Fruit fly (Drosophila melanogaster) whole organism, embryonic: ENCODE measurements around the gene CG7381.

Source experiments
- Abd-B ChIP-seq: fragments of 200-800 bp; sonication (Bioruptor generic); optimal IDR thresholded peaks from 2 replicates; lab custom pipeline; 2018; ENCODE audit warnings: missing biosample characterization, mild to moderate bottlenecking, missing genetic modification characterization, moderate library complexity
- B-H2 ChIP-seq: fragments of 200-800 bp; sonication (Bioruptor generic); optimal IDR thresholded peaks from 2 replicates; lab custom pipeline; 2018; ENCODE audit warnings: missing biosample characterization, mild to moderate bottlenecking, missing genetic modification characterization
- CG10267 ChIP-seq: fragments of 200-800 bp; sonication (Bioruptor generic); optimal IDR thresholded peaks from 2 replicates; lab custom pipeline; 2018; ENCODE audit warnings: missing biosample characterization, mild to moderate bottlenecking, missing genetic modification characterization, moderate library complexity
- CG11456 ChIP-seq: fragments of 200-800 bp; sonication (Bioruptor generic); IDR thresholded peaks from 3 replicates; pipeline ENCODE4 v1.3.6; 2022; ENCODE audit warnings: missing biosample characterization, missing genetic modification characterization
- CG11504 ChIP-seq: fragments of 200-800 bp; sonication (Bioruptor generic); optimal IDR thresholded peaks from 3 replicates; lab custom pipeline; 2019; ENCODE audit warnings: missing biosample characterization, mild to moderate bottlenecking, missing genetic modification characterization, moderate library complexity
- CG11696 ChIP-seq: fragments of 200-800 bp; sonication (Bioruptor generic); IDR thresholded peaks from 2 replicates; pipeline ENCODE4 v1.3.6; 2022; ENCODE audit warnings: missing biosample characterization, missing genetic modification characterization
- CG13894 ChIP-seq: fragments of 200-800 bp; sonication (Bioruptor generic); optimal IDR thresholded peaks from 3 replicates; lab custom pipeline; 2018; ENCODE audit warnings: missing biosample characterization, mild to moderate bottlenecking, missing genetic modification characterization, moderate library complexity
- CG1529 ChIP-seq: fragments of 200-800 bp; sonication (Bioruptor generic); optimal IDR thresholded peaks from 3 replicates; lab custom pipeline; 2018; ENCODE audit warnings: missing biosample characterization, missing genetic modification characterization
- CG15479 ChIP-seq: fragments of 200-800 bp; sonication (Bioruptor generic); optimal IDR thresholded peaks from 3 replicates; lab custom pipeline; 2019; ENCODE audit warnings: missing biosample characterization, mild to moderate bottlenecking, missing genetic modification characterization, moderate library complexity
- CG1647 ChIP-seq: fragments of 200-800 bp; sonication (Bioruptor generic); optimal IDR thresholded peaks from 3 replicates; lab custom pipeline; 2016; ENCODE audit warnings: missing biosample characterization, missing genetic modification characterization
- CG17186 ChIP-seq: fragments of 200-800 bp; sonication (Bioruptor generic); optimal IDR thresholded peaks from 3 replicates; lab custom pipeline; 2017; ENCODE audit warnings: missing biosample characterization, missing genetic modification reagents, missing genetic modification characterization
- CG18011 ChIP-seq: fragments of 200-800 bp; sonication (Bioruptor generic); optimal IDR thresholded peaks from 2 replicates; lab custom pipeline; 2017; ENCODE audit warnings: missing biosample characterization, missing genetic modification characterization, mild to moderate bottlenecking, moderate library complexity, missing genotype
- CG2712 ChIP-seq: fragments of 200-800 bp; optimal IDR thresholded peaks from 3 replicates; lab custom pipeline; 2019; ENCODE audit warnings: missing biosample characterization, mild to moderate bottlenecking, missing genetic modification characterization, moderate library complexity
- CG2875 ChIP-seq: fragments of 200-800 bp; sonication (Bioruptor generic); optimal IDR thresholded peaks from 2 replicates; lab custom pipeline; 2017; ENCODE audit warnings: missing biosample characterization, mild to moderate bottlenecking, missing genetic modification characterization, missing genetic modification reagents
- CG31365 ChIP-seq: fragments of 200-800 bp; sonication (Bioruptor generic); optimal IDR thresholded peaks from 2 replicates; lab custom pipeline; 2018; ENCODE audit warnings: missing biosample characterization, mild to moderate bottlenecking, missing genetic modification characterization
- CG33213 ChIP-seq: fragments of 200-800 bp; sonication (Bioruptor generic); optimal IDR thresholded peaks from 3 replicates; lab custom pipeline; 2016; ENCODE audit warnings: missing biosample characterization, missing genetic modification characterization
- CG4424 ChIP-seq: fragments of 200-800 bp; sonication (Bioruptor generic); optimal IDR thresholded peaks from 3 replicates; lab custom pipeline; 2016; ENCODE audit warnings: missing biosample characterization, missing genetic modification characterization
- CG6272 ChIP-seq: fragments of 200-800 bp; sonication (Bioruptor generic); IDR thresholded peaks from 2 replicates; pipeline ENCODE4 v1.3.6; 2022; ENCODE audit warnings: missing biosample characterization, missing genetic modification characterization
- CG7357 ChIP-seq: fragments of 200-800 bp; sonication (Bioruptor generic); IDR thresholded peaks from 3 replicates; pipeline ENCODE4 v1.3.6; 2022; ENCODE audit warnings: missing biosample characterization, missing genetic modification characterization
- CG7745 ChIP-seq: fragments of 200-800 bp; sonication (Bioruptor generic); optimal IDR thresholded peaks from 2 replicates; lab custom pipeline; 2018; ENCODE audit warnings: missing biosample characterization, mild to moderate bottlenecking, missing genetic modification characterization, moderate library complexity
- CG8089 ChIP-seq: fragments of 200-800 bp; sonication (Bioruptor generic); optimal IDR thresholded peaks from 3 replicates; lab custom pipeline; 2016; ENCODE audit warnings: missing biosample characterization, missing genetic modification characterization
- CG8281 ChIP-seq: fragments of 200-800 bp; sonication (Bioruptor generic); optimal IDR thresholded peaks from 2 replicates; lab custom pipeline; 2018; ENCODE audit warnings: missing biosample characterization, mild to moderate bottlenecking, missing genetic modification characterization, moderate library complexity
- CG8290 ChIP-seq, 3 experiments: fragments of 200-800 bp; sonication (Bioruptor generic); optimal IDR thresholded peaks; 2 replicates each; lab custom pipeline; 2016 to 2019; ENCODE audit warnings: missing biosample characterization in 3 of 3, missing genetic modification characterization in 3 of 3, mild to moderate bottlenecking in 2 of 3, moderate library complexity in 1 of 3
- CG9437 ChIP-seq: fragments of 200-800 bp; sonication (Bioruptor generic); optimal IDR thresholded peaks from 2 replicates; lab custom pipeline; 2018; ENCODE audit warnings: missing biosample characterization, mild to moderate bottlenecking, missing genetic modification characterization
- CG9609 ChIP-seq: fragments of 200-800 bp; sonication (Bioruptor generic); optimal IDR thresholded peaks from 3 replicates; lab custom pipeline; 2016; ENCODE audit warnings: missing biosample characterization, missing genetic modification characterization
- CG9932 ChIP-seq: fragments of 200-800 bp; sonication (Bioruptor generic); IDR thresholded peaks from 2 replicates; pipeline ENCODE4 v1.3.6; 2022; ENCODE audit warnings: missing biosample characterization, missing genetic modification characterization
- CTCF ChIP-seq: fragments of 200-800 bp; sonication (Bioruptor generic); optimal IDR thresholded peaks from 2 replicates; lab custom pipeline; 2017; ENCODE audit warnings: missing biosample characterization, mild to moderate bottlenecking, missing genetic modification characterization, moderate library complexity
- D19A ChIP-seq: fragments of 200-800 bp; optimal IDR thresholded peaks from 3 replicates; lab custom pipeline; 2019; ENCODE audit warnings: missing biosample characterization, mild to moderate bottlenecking, missing genetic modification characterization, moderate library complexity
- Dip2 ChIP-seq: fragments of 200-800 bp; sonication (Bioruptor generic); IDR thresholded peaks from 2 replicates; pipeline ENCODE4 v1.3.6; 2022; ENCODE audit warnings: missing biosample characterization, missing genetic modification characterization
- Hr51 ChIP-seq, 2 experiments: fragments of 200-800 bp; sonication (Bioruptor generic); optimal IDR thresholded peaks; 2 replicates in 1 of 2; 3 replicates in 1 of 2; lab custom pipeline; 2016 to 2018; ENCODE audit warnings: missing biosample characterization in 2 of 2, missing genetic modification characterization in 2 of 2, mild to moderate bottlenecking in 1 of 2, moderate library complexity in 1 of 2
- Hsf ChIP-seq: fragments of 200-800 bp; sonication (Bioruptor generic); optimal IDR thresholded peaks from 3 replicates; lab custom pipeline; 2016; ENCODE audit warnings: missing biosample characterization, missing genetic modification characterization
- Jarid2 ChIP-seq: fragments of 200-800 bp; sonication (Bioruptor generic); optimal IDR thresholded peaks from 3 replicates; lab custom pipeline; 2017; ENCODE audit warnings: mild to moderate bottlenecking, missing biosample characterization, missing genetic modification reagents, missing genetic modification characterization
- Lhr ChIP-seq: fragments of 200-800 bp; sonication (Bioruptor generic); optimal IDR thresholded peaks from 3 replicates; lab custom pipeline; 2017; ENCODE audit warnings: mild to moderate bottlenecking, missing biosample characterization, missing genetic modification reagents, missing genetic modification characterization
- MESR4 ChIP-seq: fragments of 200-800 bp; sonication (Bioruptor generic); optimal IDR thresholded peaks from 2 replicates; lab custom pipeline; 2018; ENCODE audit warnings: missing biosample characterization, mild to moderate bottlenecking, missing genetic modification characterization, moderate library complexity
- Med ChIP-seq: fragments of 200-800 bp; sonication (Bioruptor generic); peaks from one replicate; lab custom pipeline; 2016; ENCODE audit warnings: missing biosample characterization, missing genetic modification characterization, mild to moderate bottlenecking, inconsistent platforms, moderate library complexity
- Ravus ChIP-seq: fragments of 200-800 bp; sonication (Bioruptor generic); IDR thresholded peaks from 2 replicates; pipeline ENCODE4 v1.3.6; 2022; ENCODE audit warnings: missing biosample characterization, missing genetic modification characterization
- Stat92E ChIP-seq, 3 experiments: fragments of >200 bp in 2 of 3; fragments of 200-800 bp in 1 of 3; sonication (Bioruptor generic) in 1 of 3; optimal IDR thresholded peaks; 2 replicates each; lab custom pipeline; 2017 to 2019; ENCODE audit warnings: missing biosample characterization in 3 of 3, missing genetic modification characterization in 3 of 3, mild to moderate bottlenecking in 1 of 3, moderate library complexity in 1 of 3
- bsh ChIP-seq, 2 experiments: fragments of 200-800 bp; sonication (Bioruptor generic); optimal IDR thresholded peaks; 2 replicates each; lab custom pipeline; 2017 to 2018; ENCODE audit warnings: mild to moderate bottlenecking in 2 of 2, missing biosample characterization in 2 of 2, missing genetic modification characterization in 2 of 2, moderate library complexity in 1 of 2
- cg ChIP-seq: fragments of 200-800 bp; sonication (Bioruptor generic); optimal IDR thresholded peaks from 3 replicates; lab custom pipeline; 2019; ENCODE audit warnings: missing biosample characterization, mild to moderate bottlenecking, missing genetic modification characterization, moderate library complexity
- dpn ChIP-seq, 2 experiments: fragments of 200-800 bp; sonication (Bioruptor generic); optimal IDR thresholded peaks; 3 replicates each; lab custom pipeline; 2016; ENCODE audit warnings: missing biosample characterization in 2 of 2, missing genetic modification characterization in 2 of 2
- gem ChIP-seq: fragments of 200-800 bp; sonication (Bioruptor generic); optimal IDR thresholded peaks from 2 replicates; lab custom pipeline; 2019; ENCODE audit warnings: missing biosample characterization, mild to moderate bottlenecking, missing genetic modification characterization, moderate library complexity
- gt ChIP-seq: fragments of 200-800 bp; sonication (Bioruptor generic); IDR thresholded peaks from 2 replicates; pipeline ENCODE4 v1.3.6; 2022; ENCODE audit warnings: missing biosample characterization, missing genetic modification characterization
- hth ChIP-seq: fragments of >200 bp; optimal IDR thresholded peaks from 2 replicates; lab custom pipeline; 2017; ENCODE audit warnings: inconsistent platforms
- nmo ChIP-seq: fragments of 200-800 bp; sonication (Bioruptor generic); optimal IDR thresholded peaks from 2 replicates; lab custom pipeline; 2018; ENCODE audit warnings: missing biosample characterization, mild to moderate bottlenecking, missing genetic modification characterization, moderate library complexity
- pros ChIP-seq: fragments of 200-800 bp; sonication (Bioruptor generic); optimal IDR thresholded peaks from 3 replicates; lab custom pipeline; 2019; ENCODE audit warnings: missing biosample characterization, mild to moderate bottlenecking, missing genetic modification characterization, moderate library complexity
- sqz ChIP-seq: fragments of 200-800 bp; sonication (Bioruptor generic); optimal IDR thresholded peaks from 3 replicates; lab custom pipeline; 2018; ENCODE audit warnings: missing biosample characterization, mild to moderate bottlenecking, missing genetic modification characterization
- stwl ChIP-seq: fragments of 200-800 bp; sonication (Bioruptor generic); optimal IDR thresholded peaks from 3 replicates; lab custom pipeline; 2018; ENCODE audit warnings: missing biosample characterization, mild to moderate bottlenecking, missing genetic modification characterization, moderate library complexity
- sug ChIP-seq: fragments of 200-800 bp; optimal IDR thresholded peaks from 2 replicates; lab custom pipeline; 2019; ENCODE audit warnings: missing biosample characterization, mild to moderate bottlenecking, missing genetic modification characterization, moderate library complexity
- tna ChIP-seq: fragments of 200-800 bp; sonication (Bioruptor generic); IDR thresholded peaks from 2 replicates; pipeline ENCODE4 v1.3.6; 2022; ENCODE audit warnings: missing biosample characterization, missing genetic modification characterization; ENCODE audit not compliant: partially characterized antibody

The CG7381 gene

DNA sequence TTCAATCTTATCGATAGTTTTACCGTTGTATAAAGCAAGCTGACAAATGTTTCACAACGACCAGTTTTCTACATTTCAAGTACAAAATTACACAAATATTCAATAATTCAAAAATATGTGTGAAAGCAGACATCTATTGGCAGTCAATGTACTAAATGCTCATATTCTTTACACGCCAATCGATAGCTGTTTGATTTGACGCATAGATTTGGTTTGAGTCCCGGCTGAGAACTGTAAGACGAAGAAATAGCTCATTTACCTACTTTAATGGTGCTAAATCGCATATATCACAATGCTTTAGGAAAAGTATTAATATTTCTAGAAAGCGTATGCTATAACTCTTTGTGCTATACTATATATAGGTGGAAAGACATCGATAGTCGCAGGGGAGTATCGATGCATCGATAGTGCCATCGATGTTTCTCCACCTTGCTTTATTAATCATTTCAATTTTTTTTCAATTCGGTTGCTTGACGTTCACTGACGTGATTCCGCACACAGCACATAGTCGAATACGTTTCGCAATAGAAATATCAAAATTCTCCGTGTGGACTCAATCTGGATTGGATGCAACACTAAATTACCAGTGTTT, 3.5 kb upstream of the CG7381 start, which contains the start of gene Paip2 (continued):
- TF ChIP-seq Stat92E (GFP tag; optimal IDR thresholded peaks at IDR 0.05; lab: Kevin White, UChicago) (peak in 1 of 3 experiments; percentile 77), MESR4 (peak; percentile 78), nmo (peak; percentile 71), tna (peak; percentile 97), CG4424 (GFP tag; lab: Kevin White, UChicago) (peak; percentile 4), B-H2 (no peak), CG33213 (GFP tag; lab: Kevin White, UChicago) (peak; percentile 6), Dip2 (GFP tag; lab: Robert Waterston, UW) (no peak), CG9932 (peak; percentile 42; the same call in 1 of the 2 replicates), CG10267 (tag; lab: Kevin White, UChicago) (peak; percentile 71), sqz (peak; percentile 81), CG11504 (peak; percentile 49), CG15479 (GFP tag; lab: Kevin White, UChicago) (no peak), CG11456 (GFP tag; lab: Robert Waterston, UW) (no peak), Med (GFP tag; lab: Kevin White, UChicago) (peak; percentile 90), bsh (GFP tag; optimal IDR thresholded peaks at IDR 0.05; lab: Kevin White, UChicago) (no peak), gem (tag; lab: Kevin White, UChicago) (peak; percentile 25), CG7357 (GFP tag; lab: Robert Waterston, UW) (no peak), Hr51 (GFP tag; optimal IDR thresholded peaks at IDR 0.05; lab: Kevin White, UChicago) (peak in 1 of 2 experiments; percentile 1), gt (GFP tag; lab: Robert Waterston, UW) (no peak), CG17186 (GFP tag; lab: Kevin White, UChicago) (peak; percentile 67), CG8089 (GFP tag; lab: Kevin White, UChicago) (no peak), CG2712 (tag; lab: Kevin White, UChicago) (peak; percentile 60), dpn (GFP tag; optimal IDR thresholded peaks at IDR 0.05; lab: Kevin White, UChicago) (peak in 1 of 2 experiments; percentile 5), Abd-B (peak; percentile 74), CG6272 (GFP tag; lab: Robert Waterston, UW) (peak; percentile 45; the same call in 1 of the 2 replicates), CG1529 (no peak), CG1647 (GFP tag; lab: Kevin White, UChicago) (no peak), pros (no peak), hth (lab: Kevin White, UChicago) (no peak), Ravus (GFP tag; lab: Robert Waterston, UW) (no peak), Hsf (GFP tag; lab: Kevin White, UChicago) (no peak), CTCF (GFP tag; lab: Kevin White, UChicago) (peak; percentile 91), Jarid2 (GFP tag; lab: Kevin White, UChicago) (peak; percentile 2), CG8290 (GFP tag; optimal IDR thresholded peaks at IDR 0.05; lab: Kevin White, UChicago) (no peak), CG8290 (tag; optimal IDR thresholded peaks at IDR 0.05; lab: Kevin White, UChicago) (peak in 1 of 2 experiments; percentile 38), CG7745 (tag; lab: Kevin White, UChicago) (no peak), stwl (tag; lab: Kevin White, UChicago) (peak; percentile 69), CG13894 (peak; percentile 21), CG31365 (tag; lab: Kevin White, UChicago) (peak; percentile 3), CG2875 (GFP tag; lab: Kevin White, UChicago) (no peak), CG18011 (GFP tag; lab: Kevin White, UChicago) (peak; percentile 88), CG8281 (tag; lab: Kevin White, UChicago) (no peak), CG9609 (GFP tag; lab: Kevin White, UChicago) (no peak), CG11696 (no peak), D19A (peak; percentile 23), CG9437 (GFP tag; lab: Kevin White, UChicago) (no peak), sug (tag; lab: Kevin White, UChicago) (peak; percentile 52), Lhr (GFP tag; lab: Kevin White, UChicago) (peak; percentile 76), cg (GFP tag; lab: Kevin White, UChicago) (no peak)
